Worm (Caenorhabditis elegans) whole organism, L3 larva: Measurements from ENCODE around the gene Y43F8C.3.

Source experiments
- R02D3.7 ChIP-seq: fragments of 150-350 bp; optimal IDR thresholded peaks from 2 replicates; lab custom pipeline; 2014; ENCODE audit warnings: missing biosample characterization, missing genetic modification characterization
- ZK546.5 ChIP-seq: sonication (generic microtip); optimal IDR thresholded peaks from 2 replicates; lab custom pipeline; 2017; ENCODE audit warnings: missing biosample characterization, missing genetic modification characterization
- aly-2 ChIP-seq: fragments of 150-350 bp; optimal IDR thresholded peaks from 2 replicates; lab custom pipeline; 2014; ENCODE audit warnings: missing biosample characterization, missing genetic modification characterization
- ama-1 ChIP-seq: fragments of 150-350 bp; optimal IDR thresholded peaks from 2 replicates; lab custom pipeline; 2018
- ceh-82 ChIP-seq: fragments of 150-350 bp; optimal IDR thresholded peaks from 2 replicates; lab custom pipeline; 2014; ENCODE audit warnings: missing biosample characterization, missing genetic modification characterization
- ceh-9 ChIP-seq: sonication (generic microtip); optimal IDR thresholded peaks from 2 replicates; lab custom pipeline; 2018; ENCODE audit warnings: missing biosample characterization, missing genetic modification characterization
- daf-12 ChIP-seq: fragments of 150-350 bp; optimal IDR thresholded peaks from 2 replicates; lab custom pipeline; 2014; ENCODE audit warnings: missing biosample characterization, missing genetic modification reagents, missing genetic modification characterization
- egl-27 ChIP-seq: sonication (generic microtip); optimal IDR thresholded peaks from 4 replicates; lab custom pipeline; 2017; ENCODE audit warnings: missing biosample characterization, missing genetic modification reagents, missing genetic modification characterization
- egl-5 ChIP-seq: fragments of 150-350 bp; optimal IDR thresholded peaks from 2 replicates; lab custom pipeline; 2017; ENCODE audit warnings: missing biosample characterization, missing genetic modification reagents, missing genetic modification characterization, inconsistent platforms
- elt-1 ChIP-seq: fragments of 150-350 bp; optimal IDR thresholded peaks from 2 replicates; lab custom pipeline; 2014; ENCODE audit warnings: missing biosample characterization, missing genetic modification characterization
- elt-2 ChIP-seq: sonication (generic microtip); optimal IDR thresholded peaks from 2 replicates; lab custom pipeline; 2016; ENCODE audit warnings: missing genetic modification reagents, mild to moderate bottlenecking, missing genetic modification characterization, missing compliant biosample characterization
- elt-3 ChIP-seq, 3 experiments: fragments of 150-350 bp in 1 of 3; sonication (generic microtip) in 2 of 3; optimal IDR thresholded peaks; 2 replicates in 2 of 3; 4 replicates in 1 of 3; lab custom pipeline; 2014 to 2017; ENCODE audit warnings: missing biosample characterization in 3 of 3, missing genetic modification characterization in 3 of 3
- eor-1 ChIP-seq, 2 experiments: fragments of 150-350 bp; optimal IDR thresholded peaks; 2 replicates each; lab custom pipeline; 2014 to 2018; ENCODE audit warnings: missing biosample characterization in 2 of 2, missing genetic modification characterization in 2 of 2
- fkh-10 ChIP-seq: sonication (generic microtip); optimal IDR thresholded peaks from 2 replicates; lab custom pipeline; 2017; ENCODE audit warnings: missing biosample characterization, missing genetic modification reagents, missing genetic modification characterization
- hmg-11 ChIP-seq: sonication (generic microtip); optimal IDR thresholded peaks from 2 replicates; lab custom pipeline; 2016; ENCODE audit warnings: missing genetic modification characterization, missing compliant biosample characterization
- jun-1 ChIP-seq: fragments of 150-350 bp; optimal IDR thresholded peaks from 2 replicates; lab custom pipeline; 2014; ENCODE audit warnings: missing biosample characterization, missing genetic modification reagents, missing genetic modification characterization
- lin-15B ChIP-seq: fragments of 150-350 bp; optimal IDR thresholded peaks from 2 replicates; lab custom pipeline; 2014; ENCODE audit warnings: missing biosample characterization, missing genetic modification characterization
- lin-39 ChIP-seq: fragments of 150-350 bp; optimal IDR thresholded peaks from 2 replicates; lab custom pipeline; 2018; ENCODE audit warnings: missing biosample characterization, missing genetic modification reagents, missing genetic modification characterization
- lsy-12 ChIP-seq: sonication (generic microtip); optimal IDR thresholded peaks from 2 replicates; lab custom pipeline; 2016; ENCODE audit warnings: mild to moderate bottlenecking, missing genetic modification characterization, missing compliant biosample characterization
- mdl-1 ChIP-seq: fragments of 150-350 bp; optimal IDR thresholded peaks from 2 replicates; lab custom pipeline; 2014; ENCODE audit warnings: missing biosample characterization, missing genetic modification characterization
- mml-1 ChIP-seq: fragments of 150-350 bp; sonication (generic microtip); optimal IDR thresholded peaks from 3 replicates; lab custom pipeline; 2014; ENCODE audit warnings: missing biosample characterization, missing genetic modification characterization
- nfya-1 ChIP-seq: sonication (generic microtip); optimal IDR thresholded peaks from 2 replicates; lab custom pipeline; 2017; ENCODE audit warnings: missing genetic modification characterization, mild to moderate bottlenecking, missing compliant biosample characterization, antibody characterized with exemption, moderate library complexity; ENCODE audit not compliant: insufficient read depth
- nhr-11 ChIP-seq: fragments of 150-350 bp; optimal IDR thresholded peaks from 2 replicates; lab custom pipeline; 2014; ENCODE audit warnings: missing biosample characterization, missing genetic modification characterization
- nhr-12 ChIP-seq: fragments of 150-350 bp; optimal IDR thresholded peaks from 2 replicates; lab custom pipeline; 2014; ENCODE audit warnings: missing biosample characterization, missing genetic modification characterization
- nhr-23 ChIP-seq: fragments of 150-350 bp; optimal IDR thresholded peaks from 2 replicates; lab custom pipeline; 2014; ENCODE audit warnings: missing biosample characterization, missing genetic modification reagents, missing genetic modification characterization
- nhr-25 ChIP-seq: sonication (generic microtip); optimal IDR thresholded peaks from 2 replicates; lab custom pipeline; 2017; ENCODE audit warnings: missing biosample characterization, missing genetic modification characterization
- nhr-76 ChIP-seq: fragments of 150-350 bp; sonication (generic microtip); optimal IDR thresholded peaks from 5 replicates; lab custom pipeline; 2014; ENCODE audit warnings: missing biosample characterization, missing genetic modification characterization
- nhr-77 ChIP-seq: fragments of 150-350 bp; optimal IDR thresholded peaks from 2 replicates; lab custom pipeline; 2014; ENCODE audit warnings: missing biosample characterization, missing genetic modification characterization
- pha-4 ChIP-seq: fragments of 150-350 bp; optimal IDR thresholded peaks from 2 replicates; lab custom pipeline; 2014; ENCODE audit warnings: missing biosample characterization, missing genetic modification reagents, missing genetic modification characterization
- skn-1 ChIP-seq: fragments of 150-350 bp; optimal IDR thresholded peaks from 2 replicates; lab custom pipeline; 2014; ENCODE audit warnings: missing biosample characterization, missing genetic modification characterization
- snpc-4 ChIP-seq: fragments of 150-350 bp; optimal IDR thresholded peaks from 2 replicates; lab custom pipeline; 2014; ENCODE audit warnings: missing biosample characterization, missing genetic modification characterization
- unc-39 ChIP-seq: sonication (generic microtip); optimal IDR thresholded peaks from 4 replicates; lab custom pipeline; 2017; ENCODE audit warnings: missing biosample characterization, missing genetic modification characterization
- unc-62 ChIP-seq: fragments of 150-350 bp; sonication (generic microtip); optimal IDR thresholded peaks from 4 replicates; lab custom pipeline; 2014; ENCODE audit warnings: missing biosample characterization, missing genetic modification reagents, missing genetic modification characterization
- zag-1 ChIP-seq: fragments of 150-350 bp; optimal IDR thresholded peaks from 2 replicates; lab custom pipeline; 2014; ENCODE audit warnings: missing biosample characterization, missing genetic modification characterization
- ztf-11 ChIP-seq: fragments of 150-350 bp; optimal IDR thresholded peaks from 2 replicates; lab custom pipeline; 2014; ENCODE audit warnings: missing biosample characterization, missing genetic modification characterization

Y43F8C.3 gene

ce11 chrV:19622440-19622914 lies at the start of gene Y43F8C.3:
Gene Y43F8C.3, minus strand, starts transcription at chrV:19622626.
- no peak for TF ChIP-seq aly-2 (tag; lab: Kevin White, UChicago)
- TF ChIP-seq nhr-11 (tag; lab: Kevin White, UChicago) = peak; percentile 23
- peak; percentile 48 for TF ChIP-seq nhr-23
- no peak for TF ChIP-seq daf-12 (tag; lab: Kevin White, UChicago)
- TF ChIP-seq jun-1 (tag; lab: Kevin White, UChicago) = peak; percentile 69
- TF ChIP-seq lsy-12 (tag; lab: Kevin White, UChicago) = peak; percentile 11
- peak; percentile 76 for TF ChIP-seq pha-4 (tag; lab: Kevin White, UChicago)
- TF ChIP-seq elt-2 (tag; lab: Kevin White, UChicago) = peak; percentile 62
- TF ChIP-seq snpc-4 = peak; percentile 3
- peak; percentile 66 for TF ChIP-seq egl-5 (tag; lab: Kevin White, UChicago)
- TF ChIP-seq unc-62 = peak; percentile 35
- TF ChIP-seq fkh-10 = peak; percentile 53
- TF ChIP-seq mdl-1 = no peak
- TF ChIP-seq eor-1 (tag; optimal IDR thresholded peaks at IDR 0.05; lab: Kevin White, UChicago) = no peak
- no peak for TF ChIP-seq elt-3 (tag; optimal IDR thresholded peaks at IDR 0.05; lab: Kevin White, UChicago)
- TF ChIP-seq skn-1 (tag; lab: Kevin White, UChicago) = peak; percentile 37
- peak; percentile 36 for TF ChIP-seq lin-15B (tag; lab: Kevin White, UChicago)
- TF ChIP-seq nfya-1 (tag; lab: Kevin White, UChicago) = peak; percentile 86
- TF ChIP-seq lin-39 (tag; lab: Kevin White, UChicago) = peak; percentile 89
- TF ChIP-seq nhr-25 (tag; lab: Kevin White, UChicago) = peak; percentile 20
- TF ChIP-seq ama-1 (lab: Kevin White, UChicago) = peak; percentile 51
- TF ChIP-seq hmg-11 = peak; percentile 92

DNA sequence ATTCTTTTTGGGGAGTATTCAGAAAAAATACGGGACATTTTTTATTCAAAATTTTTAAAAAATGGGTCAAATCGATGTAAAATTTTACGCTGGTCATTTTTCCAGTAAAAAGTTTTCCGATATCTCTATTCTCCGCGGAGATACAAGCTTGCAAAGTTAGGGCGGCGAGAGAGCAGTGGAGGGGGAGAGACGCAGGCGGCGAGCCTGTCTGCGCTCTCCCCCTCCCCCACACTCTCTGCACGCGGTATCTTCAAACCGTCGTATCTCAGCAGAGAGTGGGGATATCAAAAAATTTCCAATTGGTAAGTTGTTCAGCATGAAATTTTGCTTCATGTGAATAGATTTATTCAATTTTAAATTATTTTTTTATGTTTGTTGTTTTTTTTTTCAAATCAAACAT lies 49.4 kb upstream of the Y43F8C.3 start:
- TF ChIP-seq ztf-11 (tag; lab: Kevin White, UChicago) (no peak), ZK546.5 (tag; lab: Kevin White, UChicago) (no peak)

DNA sequence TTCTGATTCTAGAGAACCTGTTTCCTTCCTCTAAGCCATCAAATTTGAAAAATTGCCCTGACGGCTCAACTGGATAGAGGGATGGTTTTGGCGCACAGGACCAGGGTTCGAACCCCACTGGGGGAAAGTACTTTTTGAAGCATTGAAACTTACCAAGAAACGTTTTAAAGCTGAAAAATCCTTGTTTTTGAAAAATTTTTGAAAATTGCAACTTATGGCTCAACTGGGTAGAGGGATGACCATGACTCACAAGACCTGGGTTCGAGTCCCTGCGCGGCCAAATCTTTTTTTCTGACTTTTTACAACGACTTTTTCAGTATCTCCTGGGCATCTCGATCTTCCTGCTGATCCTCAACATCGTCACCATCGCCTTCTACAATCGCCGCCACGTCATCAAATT lies 48.4 kb upstream of the Y43F8C.3 start:
- no peak for TF ChIP-seq ZK546.5 (tag; lab: Kevin White, UChicago)
- no peak for TF ChIP-seq unc-39 (tag; lab: Kevin White, UChicago)
- no peak for TF ChIP-seq nhr-25 (tag; lab: Kevin White, UChicago)
- TF ChIP-seq aly-2 (tag; lab: Kevin White, UChicago) = no peak
- TF ChIP-seq nhr-76 (tag; lab: Kevin White, UChicago) = no peak
- TF ChIP-seq nhr-23 = no peak
- TF ChIP-seq elt-3 (tag; optimal IDR thresholded peaks at IDR 0.05; lab: Kevin White, UChicago) = no peak
- no peak for TF ChIP-seq R02D3.7 (tag; lab: Kevin White, UChicago)
- TF ChIP-seq zag-1 = no peak
- TF ChIP-seq ama-1 (lab: Kevin White, UChicago) = no peak
- TF ChIP-seq elt-2 (tag; lab: Kevin White, UChicago) = no peak
- TF ChIP-seq eor-1 (tag; optimal IDR thresholded peaks at IDR 0.05; lab: Kevin White, UChicago) = no peak
- TF ChIP-seq egl-5 (tag; lab: Kevin White, UChicago) = no peak
- TF ChIP-seq fkh-10 = no peak

DNA sequence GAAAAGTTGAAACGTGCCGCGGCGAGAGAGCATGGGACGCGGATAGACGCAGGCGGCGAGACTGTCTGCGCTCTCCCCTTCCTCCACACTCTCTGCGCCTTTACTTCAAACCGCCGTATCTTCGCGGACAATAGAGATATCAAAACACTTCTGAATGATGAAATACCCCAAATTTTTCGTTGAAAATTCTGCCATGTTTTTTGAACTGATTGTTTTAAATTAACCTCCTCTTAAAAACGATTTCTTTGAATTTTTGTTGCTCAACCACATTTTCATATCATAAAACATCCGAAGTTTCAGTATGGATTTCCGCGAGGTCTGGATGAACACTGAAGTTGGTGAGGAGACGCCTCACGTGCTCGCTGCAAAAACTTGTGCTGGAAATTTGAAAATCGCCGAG lies 47.5 kb upstream of the Y43F8C.3 start, which contains the start of gene Y43F8C.11:
Gene Y43F8C.11, plus strand, starts transcription at position 301 of the 400 bp plus-strand sequence.
- TF ChIP-seq ztf-11 (tag; lab: Kevin White, UChicago) (no peak), ceh-82 (tag; lab: Kevin White, UChicago) (no peak), eor-1 (tag; optimal IDR thresholded peaks at IDR 0.05; lab: Kevin White, UChicago) (no peak), zag-1 (no peak), nhr-12 (tag; lab: Kevin White, UChicago) (no peak), lin-15B (tag; lab: Kevin White, UChicago) (no peak), mml-1 (tag; lab: Kevin White, UChicago) (no peak), egl-5 (tag; lab: Kevin White, UChicago) (no peak), elt-3 (tag; optimal IDR thresholded peaks at IDR 0.05; lab: Kevin White, UChicago) (no peak), nhr-77 (tag; lab: Kevin White, UChicago) (no peak), nhr-23 (no peak), egl-27 (tag; lab: Kevin White, UChicago) (no peak), ceh-9 (tag; lab: Kevin White, UChicago) (no peak), elt-1 (tag; lab: Kevin White, UChicago) (no peak), pha-4 (tag; lab: Kevin White, UChicago) (no peak)
